Worm (Caenorhabditis elegans) whole organism, L2 larva: ENCODE measurements around the gene srx-104.

Experiments
- R02D3.7 ChIP-seq: fragments of 150-350 bp; optimal IDR thresholded peaks from 2 replicates; lab custom pipeline; 2014; ENCODE audit warnings: missing biosample characterization, missing genetic modification characterization
- alr-1 ChIP-seq: fragments of 150-350 bp; optimal IDR thresholded peaks from 2 replicates; lab custom pipeline; 2014; ENCODE audit warnings: missing biosample characterization, missing genetic modification characterization
- lin-13 ChIP-seq: fragments of 150-350 bp; optimal IDR thresholded peaks from 2 replicates; lab custom pipeline; 2014; ENCODE audit warnings: missing biosample characterization, missing genetic modification reagents, missing genetic modification characterization
- mdl-1 ChIP-seq, 2 experiments: fragments of 150-350 bp in 1 of 2; sonication (generic microtip) in 1 of 2; optimal IDR thresholded peaks; 2 replicates each; lab custom pipeline; 2017; ENCODE audit warnings: missing biosample characterization in 2 of 2, missing genetic modification characterization in 2 of 2
- nhr-25 ChIP-seq: fragments of 150-350 bp; sonication (generic microtip); optimal IDR thresholded peaks from 3 replicates; lab custom pipeline; 2014; ENCODE audit warnings: missing biosample characterization, missing genetic modification characterization
- unc-62 ChIP-seq: fragments of 150-350 bp; optimal IDR thresholded peaks from 2 replicates; lab custom pipeline; 2014; ENCODE audit warnings: missing biosample characterization, missing genetic modification reagents, missing genetic modification characterization
- zag-1 ChIP-seq: fragments of 150-350 bp; optimal IDR thresholded peaks from 2 replicates; lab custom pipeline; 2014; ENCODE audit warnings: missing biosample characterization, missing genetic modification characterization
- ztf-4 ChIP-seq: fragments of 150-350 bp; optimal IDR thresholded peaks from 2 replicates; lab custom pipeline; 2014; ENCODE audit warnings: missing biosample characterization, missing genetic modification characterization

- no peak for TF ChIP-seq zag-1
- no peak for TF ChIP-seq unc-62
- TF ChIP-seq lin-13 (GFP tag; lab: Kevin White, UChicago) = no peak
- TF ChIP-seq alr-1 (tag; lab: Kevin White, UChicago) = no peak
- TF ChIP-seq ztf-4 = no peak
- no peak for TF ChIP-seq mdl-1 (tag; optimal IDR thresholded peaks at IDR 0.05; lab: Kevin White, UChicago)
- TF ChIP-seq R02D3.7 (tag; lab: Kevin White, UChicago) = no peak
- TF ChIP-seq nhr-25 (tag; lab: Kevin White, UChicago) = no peak
Measured at ce11 chrII:3690646-3691045, 8.8 kb downstream of the srx-104 start, which contains the start of gene srx-101.
